Fruit fly (Drosophila melanogaster): ENCODE results near the gene CG31088.

dm6 chr3R:15984483-15985118 is 33.9 kb upstream of the CG31088 start:
- TF ChIP-seq CTCF (optimal IDR thresholded peaks at IDR 0.05), result no peak
- TF ChIP-seq CG8478 (optimal IDR thresholded peaks at IDR 0.05), result no peak
